Fruit fly (Drosophila melanogaster) whole organism, embryonic: ENCODE data around the gene CG5611.

Experiments
- CG10267 ChIP-seq: fragments of 200-800 bp; sonication (Bioruptor generic); optimal IDR thresholded peaks from 2 replicates; lab custom pipeline; 2018; ENCODE audit warnings: missing biosample characterization, mild to moderate bottlenecking, missing genetic modification characterization, moderate library complexity
- CG10654 ChIP-seq: fragments of 200-800 bp; sonication (Bioruptor generic); optimal IDR thresholded peaks from 2 replicates; lab custom pipeline; 2016; ENCODE audit warnings: missing biosample characterization, missing genetic modification characterization
- CG12659 ChIP-seq: fragments of 200-800 bp; sonication (Bioruptor generic); optimal IDR thresholded peaks from 3 replicates; lab custom pipeline; 2017; ENCODE audit warnings: mild to moderate bottlenecking, missing biosample characterization, missing genetic modification reagents, missing genetic modification characterization
- CG15073 ChIP-seq: fragments of 200-800 bp; sonication (Bioruptor generic); optimal IDR thresholded peaks from 2 replicates; lab custom pipeline; 2016; ENCODE audit warnings: missing biosample characterization, missing genetic modification characterization
- CG15269 ChIP-seq: fragments of 200-800 bp; sonication (Bioruptor generic); optimal IDR thresholded peaks from 2 replicates; lab custom pipeline; 2018; ENCODE audit warnings: missing biosample characterization, mild to moderate bottlenecking, missing genetic modification characterization, moderate library complexity
- CG1647 ChIP-seq: fragments of 200-800 bp; sonication (Bioruptor generic); optimal IDR thresholded peaks from 3 replicates; lab custom pipeline; 2016; ENCODE audit warnings: missing biosample characterization, missing genetic modification characterization
- CG17359 ChIP-seq: fragments of 200-800 bp; sonication (Bioruptor generic); optimal IDR thresholded peaks from 3 replicates; lab custom pipeline; 2018; ENCODE audit warnings: missing biosample characterization, mild to moderate bottlenecking, missing genetic modification characterization, moderate library complexity
- CG18262 ChIP-seq: fragments of 200-800 bp; optimal IDR thresholded peaks from 3 replicates; lab custom pipeline; 2019; ENCODE audit warnings: missing biosample characterization, mild to moderate bottlenecking, missing genetic modification characterization, moderate library complexity
- CG18599 ChIP-seq: fragments of 200-800 bp; sonication (Bioruptor generic); optimal IDR thresholded peaks from 3 replicates; lab custom pipeline; 2017; ENCODE audit warnings: missing biosample characterization, missing genetic modification characterization, mild to moderate bottlenecking, moderate library complexity, missing genetic modification reagents
- CG30431 ChIP-seq: fragments of 200-800 bp; sonication (Bioruptor generic); optimal IDR thresholded peaks from 2 replicates; lab custom pipeline; 2017; ENCODE audit warnings: missing biosample characterization, missing genetic modification characterization
- CG43689 ChIP-seq: fragments of 200-800 bp; sonication (Bioruptor generic); IDR thresholded peaks from 2 replicates; pipeline ENCODE4 v1.3.6; 2022; ENCODE audit warnings: missing biosample characterization, missing genetic modification characterization
- CG6765 ChIP-seq: fragments of 200-800 bp; sonication (Bioruptor generic); optimal IDR thresholded peaks from 3 replicates; lab custom pipeline; 2017; ENCODE audit warnings: missing biosample characterization, mild to moderate bottlenecking, missing genetic modification characterization
- CG6791 ChIP-seq: fragments of 200-800 bp; sonication (Bioruptor generic); IDR thresholded peaks from 3 replicates; pipeline ENCODE4 v1.3.6; 2022; ENCODE audit warnings: missing biosample characterization, missing genetic modification characterization; ENCODE audit not compliant: partially characterized antibody
- CG7839 ChIP-seq: fragments of 200-800 bp; sonication (Bioruptor generic); optimal IDR thresholded peaks from 3 replicates; lab custom pipeline; 2018; ENCODE audit warnings: missing biosample characterization, mild to moderate bottlenecking, missing genetic modification characterization, moderate library complexity
- CG8924 ChIP-seq: fragments of 200-800 bp; optimal IDR thresholded peaks from 3 replicates; lab custom pipeline; 2019; ENCODE audit warnings: missing biosample characterization, mild to moderate bottlenecking, missing genetic modification characterization, moderate library complexity
- Camta ChIP-seq: fragments of 200-800 bp; sonication (Bioruptor generic); optimal IDR thresholded peaks from 2 replicates; lab custom pipeline; 2016; ENCODE audit warnings: missing biosample characterization, missing genetic modification characterization
- CoRest ChIP-seq: fragments of 200-800 bp; sonication (Bioruptor generic); optimal IDR thresholded peaks from 3 replicates; lab custom pipeline; 2018; ENCODE audit warnings: missing biosample characterization, mild to moderate bottlenecking, missing genetic modification characterization, moderate library complexity
- Dad ChIP-seq: fragments of 200-800 bp; sonication (Bioruptor generic); optimal IDR thresholded peaks from 3 replicates; lab custom pipeline; 2016; ENCODE audit warnings: missing biosample characterization, missing genetic modification characterization
- Mad ChIP-seq: fragments of 200-800 bp; sonication (Bioruptor generic); optimal IDR thresholded peaks from 2 replicates; lab custom pipeline; 2016; ENCODE audit warnings: missing biosample characterization, missing genetic modification characterization
- Meics ChIP-seq: fragments of 200-800 bp; sonication (Bioruptor generic); optimal IDR thresholded peaks from 2 replicates; lab custom pipeline; 2017; ENCODE audit warnings: missing biosample characterization, mild to moderate bottlenecking, missing genetic modification characterization
- NFAT ChIP-seq: fragments of 200-800 bp; sonication (Bioruptor generic); IDR thresholded peaks from 2 replicates; pipeline ENCODE4 v1.3.6; 2022; ENCODE audit warnings: missing biosample characterization, missing genetic modification characterization
- Oli ChIP-seq: fragments of 200-800 bp; sonication (Bioruptor generic); optimal IDR thresholded peaks from 2 replicates; lab custom pipeline; 2018; ENCODE audit warnings: missing biosample characterization, mild to moderate bottlenecking, missing genetic modification characterization, moderate library complexity
- Sox100B ChIP-seq: fragments of 200-800 bp; sonication (Bioruptor generic); optimal IDR thresholded peaks from 3 replicates; lab custom pipeline; 2018; ENCODE audit warnings: missing biosample characterization, mild to moderate bottlenecking, missing genetic modification characterization
- Sox102F ChIP-seq: fragments of 200-800 bp; sonication (Bioruptor generic); optimal IDR thresholded peaks from 2 replicates; lab custom pipeline; 2018; ENCODE audit warnings: missing biosample characterization, mild to moderate bottlenecking, missing genetic modification characterization, moderate library complexity
- Taf1 ChIP-seq: fragments of 200-800 bp; sonication (Bioruptor generic); IDR thresholded peaks from 2 replicates; pipeline ENCODE4 v1.3.6; 2022; ENCODE audit warnings: missing biosample characterization, missing genetic modification characterization
- al ChIP-seq: fragments of 200-800 bp; sonication (Bioruptor generic); IDR thresholded peaks from 2 replicates; pipeline ENCODE4 v1.3.6; 2022; ENCODE audit warnings: missing biosample characterization, missing genetic modification characterization
- az2 ChIP-seq: fragments of 200-800 bp; sonication (Bioruptor generic); optimal IDR thresholded peaks from 3 replicates; lab custom pipeline; 2016; ENCODE audit warnings: missing biosample characterization, missing genetic modification characterization
- bsh ChIP-seq, 2 experiments: fragments of 200-800 bp; sonication (Bioruptor generic); optimal IDR thresholded peaks; 2 replicates each; lab custom pipeline; 2017 to 2018; ENCODE audit warnings: mild to moderate bottlenecking in 2 of 2, missing biosample characterization in 2 of 2, missing genetic modification characterization in 2 of 2, moderate library complexity in 1 of 2
- danr ChIP-seq: fragments of 200-800 bp; sonication (Bioruptor generic); IDR thresholded peaks from 2 replicates; pipeline ENCODE4 v1.3.6; 2022; ENCODE audit warnings: missing biosample characterization, missing genetic modification characterization
- dmrt99B ChIP-seq: fragments of 200-800 bp; sonication (Bioruptor generic); optimal IDR thresholded peaks from 2 replicates; lab custom pipeline; 2018; ENCODE audit warnings: missing biosample characterization, mild to moderate bottlenecking, missing genetic modification characterization, moderate library complexity
- dysf ChIP-seq: fragments of 200-800 bp; sonication (Bioruptor generic); IDR thresholded peaks from 3 replicates; pipeline ENCODE4 v1.3.6; 2022; ENCODE audit warnings: missing biosample characterization, missing genetic modification characterization
- fd96Cb ChIP-seq: fragments of 200-800 bp; sonication (Bioruptor generic); optimal IDR thresholded peaks from 2 replicates; lab custom pipeline; 2018; ENCODE audit warnings: missing biosample characterization, mild to moderate bottlenecking, missing genetic modification characterization, moderate library complexity
- gem ChIP-seq: fragments of 200-800 bp; sonication (Bioruptor generic); optimal IDR thresholded peaks from 2 replicates; lab custom pipeline; 2019; ENCODE audit warnings: missing biosample characterization, mild to moderate bottlenecking, missing genetic modification characterization, moderate library complexity
- grau ChIP-seq: fragments of 200-800 bp; optimal IDR thresholded peaks from 3 replicates; lab custom pipeline; 2019; ENCODE audit warnings: missing biosample characterization, mild to moderate bottlenecking, missing genetic modification characterization, moderate library complexity
- gsb-n ChIP-seq: fragments of 200-800 bp; sonication (Bioruptor generic); optimal IDR thresholded peaks from 3 replicates; lab custom pipeline; 2018; ENCODE audit warnings: missing biosample characterization, mild to moderate bottlenecking, missing genetic modification characterization
- ind ChIP-seq: fragments of 200-800 bp; sonication (Bioruptor generic); optimal IDR thresholded peaks from 3 replicates; lab custom pipeline; 2016; ENCODE audit warnings: missing biosample characterization, missing genetic modification characterization
- lbe ChIP-seq: fragments of 200-800 bp; sonication (Bioruptor generic); optimal IDR thresholded peaks from 2 replicates; lab custom pipeline; 2016; ENCODE audit warnings: missing biosample characterization, mild to moderate bottlenecking, missing genetic modification characterization
- lilli ChIP-seq: fragments of 200-800 bp; sonication (Bioruptor generic); optimal IDR thresholded peaks from 3 replicates; lab custom pipeline; 2016; ENCODE audit warnings: missing biosample characterization, missing genetic modification characterization
- lola ChIP-seq, 3 experiments: fragments of >200 bp in 2 of 3; fragments of 200-800 bp in 1 of 3; sonication (Bioruptor generic) in 1 of 3; optimal IDR thresholded peaks; 2 replicates each; lab custom pipeline; 2017 to 2019; ENCODE audit warnings: missing biosample characterization in 3 of 3, missing genetic modification characterization in 3 of 3, mild to moderate bottlenecking in 1 of 3, moderate library complexity in 1 of 3
- row ChIP-seq: fragments of 200-800 bp; sonication (Bioruptor generic); IDR thresholded peaks from 3 replicates; pipeline ENCODE4 v1.3.6; 2022; ENCODE audit warnings: missing biosample characterization, missing genetic modification characterization
- sc ChIP-seq, 3 experiments: fragments of >200 bp in 2 of 3; fragments of 200-800 bp in 1 of 3; sonication (Bioruptor generic) in 1 of 3; optimal IDR thresholded peaks; 2 replicates in 2 of 3; 3 replicates in 1 of 3; lab custom pipeline; 2017; ENCODE audit warnings: mild to moderate bottlenecking in 1 of 3, missing biosample characterization in 1 of 3, missing genetic modification characterization in 1 of 3, missing genetic modification reagents in 1 of 3
- sima ChIP-seq: fragments of 200-800 bp; sonication (Bioruptor generic); optimal IDR thresholded peaks from 2 replicates; lab custom pipeline; 2016; ENCODE audit warnings: missing biosample characterization, missing genetic modification characterization
- tap ChIP-seq: fragments of 200-800 bp; optimal IDR thresholded peaks from 3 replicates; lab custom pipeline; 2019; ENCODE audit warnings: missing biosample characterization, mild to moderate bottlenecking, missing genetic modification characterization, moderate library complexity
- yki ChIP-seq: fragments of >200 bp; optimal IDR thresholded peaks from 3 replicates; lab custom pipeline; 2018

CG5611 gene

dm6 chr3R:27604636-27605443 is 31.0 kb downstream of the CG5611 start (continued):
- TF ChIP-seq sima (GFP tag; lab: Kevin White, UChicago) (no peak), dysf (peak; percentile 49; the same call in 1 of the 3 replicates), CoRest (tag; lab: Kevin White, UChicago) (peak; percentile 43), CG10654 (GFP tag; lab: Kevin White, UChicago) (no peak), bsh (GFP tag; optimal IDR thresholded peaks at IDR 0.05; lab: Kevin White, UChicago) (peak; percentile 12 to 54), ind (GFP tag; lab: Kevin White, UChicago) (peak; percentile 24), yki (lab: Kevin White, UChicago) (no peak), Sox102F (peak; percentile 9), CG1647 (no peak), CG15073 (GFP tag; lab: Kevin White, UChicago) (no peak), az2 (GFP tag; lab: Kevin White, UChicago) (peak; percentile 2), CG6791 (GFP tag; lab: Robert Waterston, UW) (no peak), CG12659 (GFP tag; lab: Kevin White, UChicago) (peak; percentile 11), CG8924 (tag; lab: Kevin White, UChicago) (peak; percentile 18), Mad (GFP tag; lab: Kevin White, UChicago) (no peak), danr (GFP tag; lab: Robert Waterston, UW) (no peak), Sox100B (GFP tag; lab: Kevin White, UChicago) (no peak), tap (no peak), lola (GFP tag; optimal IDR thresholded peaks at IDR 0.05; lab: Kevin White, UChicago) (peak in 1 of 3 experiments; percentile 21), CG17359 (tag; lab: Kevin White, UChicago) (peak; percentile 7), CG7839 (peak; percentile 56), gem (peak; percentile 58), Dad (GFP tag; lab: Kevin White, UChicago) (peak; percentile 2), Camta (no peak), CG10267 (tag; lab: Kevin White, UChicago) (peak; percentile 37), lbe (no peak), CG30431 (peak; percentile 9), NFAT (GFP tag; lab: Robert Waterston, UW) (no peak), lilli (GFP tag; lab: Kevin White, UChicago) (peak; percentile 43), CG18599 (peak; percentile 14), CG18262 (peak; percentile 60), CG6765 (GFP tag; lab: Kevin White, UChicago) (peak; percentile 4), Oli (tag; lab: Kevin White, UChicago) (peak; percentile 46), row (GFP tag; lab: Robert Waterston, UW) (peak; percentile 37; the same call in 2 of the 3 replicates), Meics (peak; percentile 53), CG43689 (GFP tag; lab: Robert Waterston, UW) (no peak), al (no peak), CG15269 (peak; percentile 28), sc (optimal IDR thresholded peaks at IDR 0.05; lab: Kevin White, UChicago) (no peak), sc (GFP tag; optimal IDR thresholded peaks at IDR 0.05; lab: Kevin White, UChicago) (no peak), fd96Cb (peak; percentile 42), gsb-n (tag; lab: Kevin White, UChicago) (no peak), Taf1 (GFP tag; lab: Robert Waterston, UW) (no peak), grau (tag; lab: Kevin White, UChicago) (peak; percentile 41), dmrt99B (tag; lab: Kevin White, UChicago) (peak; percentile 49)
